Worm (Caenorhabditis elegans): ENCODE measurements around the gene pals-26.

pals-26 gene

ce11 chrIII:4370585-4370984 lies 4.4 kb upstream of the pals-26 start, which contains the start of gene ckb-3:
ckb-3 (plus strand) TSS chrIII:4370885.
- TF ChIP-seq ceh-82 (tag; optimal IDR thresholded peaks at IDR 0.05) (no peak), aly-2 (tag; optimal IDR thresholded peaks at IDR 0.05) (no peak), elt-2 (tag; optimal IDR thresholded peaks at IDR 0.05) (no peak), fkh-10 (GFP tag; optimal IDR thresholded peaks at IDR 0.05) (no peak), fos-1 (tag; optimal IDR thresholded peaks at IDR 0.05) (no peak), nhr-237 (tag; optimal IDR thresholded peaks at IDR 0.05) (no peak), nhr-77 (tag; optimal IDR thresholded peaks at IDR 0.05) (no peak), R02D3.7 (tag; optimal IDR thresholded peaks at IDR 0.05) (no peak), ZK546.5 (tag; optimal IDR thresholded peaks at IDR 0.05) (no peak), nhr-43 (tag; optimal IDR thresholded peaks at IDR 0.05; ENCODE audit: poor library complexity, severe bottlenecking) (no peak), ztf-11 (tag; optimal IDR thresholded peaks at IDR 0.05) (no peak), nhr-12 (tag; optimal IDR thresholded peaks at IDR 0.05) (no peak), nhr-23 (tag; optimal IDR thresholded peaks at IDR 0.05) (no peak), nhr-76 (tag; optimal IDR thresholded peaks at IDR 0.05) (no peak), hmg-11 (tag; optimal IDR thresholded peaks at IDR 0.05) (no peak), egl-27 (tag; optimal IDR thresholded peaks at IDR 0.05) (no peak), lsy-12 (tag; optimal IDR thresholded peaks at IDR 0.05) (no peak), unc-39 (tag; optimal IDR thresholded peaks at IDR 0.05) (no peak), jun-1 (tag; optimal IDR thresholded peaks at IDR 0.05) (no peak)

- TF ChIP-seq zag-1 (tag; optimal IDR thresholded peaks at IDR 0.05) (no peak), nhr-23 (tag; optimal IDR thresholded peaks at IDR 0.05) (no peak), fos-1 (tag; optimal IDR thresholded peaks at IDR 0.05) (no peak), pha-4 (tag; optimal IDR thresholded peaks at IDR 0.05) (peak; percentile 24)
These were observed 2.1 kb upstream of the pals-26 start for ce11 chrIII:4372894-4373293.

ce11 chrIII:4378600-4379293 lies 3.8 kb downstream of the pals-26 start:
- TF ChIP-seq nhr-25 (tag; optimal IDR thresholded peaks at IDR 0.05) (peak; percentile 67), nhr-43 (tag; optimal IDR thresholded peaks at IDR 0.05; ENCODE audit: poor library complexity, severe bottlenecking) (peak; percentile 54), tbx-2 (tag; optimal IDR thresholded peaks at IDR 0.05) (peak; percentile 29), pha-4 (tag; optimal IDR thresholded peaks at IDR 0.05) (peak; percentile 29), jun-1 (tag; optimal IDR thresholded peaks at IDR 0.05) (peak; percentile 9), elt-2 (tag; optimal IDR thresholded peaks at IDR 0.05) (peak; percentile 40), elt-3 (tag; optimal IDR thresholded peaks at IDR 0.05) (peak in 1 of 3 experiments; percentile 16), nfya-1 (tag; optimal IDR thresholded peaks at IDR 0.05; ENCODE audit: insufficient read depth) (peak; percentile 34), ztf-4 (tag; optimal IDR thresholded peaks at IDR 0.05) (peak; percentile 63), nhr-23 (tag; optimal IDR thresholded peaks at IDR 0.05) (peak; percentile 54), nhr-77 (tag; optimal IDR thresholded peaks at IDR 0.05) (peak; percentile 49), lsy-12 (tag; optimal IDR thresholded peaks at IDR 0.05) (peak; percentile 44), hmg-11 (tag; optimal IDR thresholded peaks at IDR 0.05) (peak; percentile 68)

- TF ChIP-seq sea-2 (GFP tag; optimal IDR thresholded peaks at IDR 0.05) (no peak), ztf-4 (tag; optimal IDR thresholded peaks at IDR 0.05) (no peak), skn-1 (tag; optimal IDR thresholded peaks at IDR 0.05) (no peak), eor-1 (tag; optimal IDR thresholded peaks at IDR 0.05) (no peak), nhr-67 (tag; optimal IDR thresholded peaks at IDR 0.05) (no peak), nhr-28 (tag; optimal IDR thresholded peaks at IDR 0.05) (no peak), nfya-1 (tag; optimal IDR thresholded peaks at IDR 0.05; ENCODE audit: insufficient read depth) (no peak), unc-39 (tag; optimal IDR thresholded peaks at IDR 0.05) (no peak), nhr-76 (tag; optimal IDR thresholded peaks at IDR 0.05) (no peak), elt-3 (tag; optimal IDR thresholded peaks at IDR 0.05) (no peak), ama-1 (optimal IDR thresholded peaks at IDR 0.05) (no peak), nhr-11 (tag; optimal IDR thresholded peaks at IDR 0.05) (no peak), ceh-28 (tag; optimal IDR thresholded peaks at IDR 0.05) (no peak), mml-1 (tag; optimal IDR thresholded peaks at IDR 0.05) (no peak), unc-62 (GFP tag; optimal IDR thresholded peaks at IDR 0.05) (no peak)
These were observed 4.8 kb downstream of the pals-26 start, which contains the start of gene B0284.3 for ce11 chrIII:4379717-4380116. B0284.3 (minus strand) TSS chrIII:4379817.

Data from whole organism, L3 larva.